Worm (Caenorhabditis elegans): Measurements from ENCODE around the gene pld-1.

DNA sequence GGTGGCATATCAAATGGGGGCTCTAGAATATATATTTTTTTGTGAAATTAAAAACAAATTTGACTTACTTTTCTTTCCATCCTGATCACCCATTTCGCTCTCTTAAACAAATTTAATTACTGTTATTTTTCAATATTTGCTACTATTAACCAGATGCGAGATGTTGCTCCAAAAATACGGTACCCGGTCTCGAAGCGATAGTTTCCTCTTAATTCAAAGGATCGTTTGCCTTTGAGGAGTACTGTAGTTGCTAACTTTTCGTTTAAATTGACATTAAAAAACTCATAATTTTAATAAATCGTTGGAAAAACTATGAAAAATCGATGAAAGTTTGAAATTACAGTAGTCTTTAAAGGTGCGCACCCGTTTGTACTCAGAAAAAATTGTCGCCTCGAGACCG is 8.1 kb downstream of the pld-1 start, which contains the start of gene C04G6.4:
- TF ChIP-seq dmd-8 (GFP tag; IDR thresholded peaks at IDR 0.05) (no peak), mdl-1 (tag; optimal IDR thresholded peaks at IDR 0.05) (no peak), zfp-2 (tag; optimal IDR thresholded peaks at IDR 0.05) (no peak), dve-1 (tag; optimal IDR thresholded peaks at IDR 0.05; ENCODE audit: insufficient read depth) (no peak), pqm-1 (tag; optimal IDR thresholded peaks at IDR 0.05) (no peak), F49E8.2 (tag; optimal IDR thresholded peaks at IDR 0.05; ENCODE audit: borderline replicate concordance) (no peak), ceh-20 (GFP tag; IDR thresholded peaks at IDR 0.05) (no peak), ces-1 (GFP tag; optimal IDR thresholded peaks at IDR 0.05) (no peak), ztf-7 (tag; optimal IDR thresholded peaks at IDR 0.05) (no peak)

Data from whole organism, L4 larva.